Worm (Caenorhabditis elegans) whole organism, midembryonic: ENCODE data around the gene rpc-11.

ENCODE experiments used
- T22C8.4 ChIP-seq: fragments of 200-800 bp; sonication (Bioruptor generic); IDR thresholded peaks from 2 replicates; pipeline ENCODE4 v1.3.6; 2022; ENCODE audit warnings: missing genetic modification characterization, missing compliant biosample characterization
- cog-1 ChIP-seq: sonication (generic microtip); optimal IDR thresholded peaks from 2 replicates; lab custom pipeline; 2016; ENCODE audit warnings: missing genetic modification characterization, missing compliant biosample characterization
- flt-1 ChIP-seq: fragments of 200-800 bp; sonication (Bioruptor generic); IDR thresholded peaks from 2 replicates; pipeline ENCODE4 v1.3.6; 2022; ENCODE audit warnings: missing genetic modification characterization, missing compliant biosample characterization
- klf-2 ChIP-seq: fragments of 200-800 bp; sonication (Bioruptor generic); conservative IDR thresholded peaks from 2 replicates; pipeline ENCODE4 v1.3.6; 2022; ENCODE audit warnings: missing genetic modification reagents, missing genetic modification characterization, missing compliant biosample characterization
- ref-1 ChIP-seq: fragments of 200-800 bp; sonication (Bioruptor generic); conservative IDR thresholded peaks from 2 replicates; pipeline ENCODE4 v1.3.6; 2022; ENCODE audit warnings: missing genetic modification reagents, missing genetic modification characterization, missing compliant biosample characterization
- ztf-23 ChIP-seq: fragments of 200-800 bp; sonication (Bioruptor generic); IDR thresholded peaks from 2 replicates; pipeline ENCODE4 v1.3.6; 2022; ENCODE audit warnings: missing genetic modification reagents, missing genetic modification characterization, missing compliant biosample characterization
- ztf-29 ChIP-seq: fragments of 200-800 bp; sonication (Bioruptor generic); IDR thresholded peaks from 2 replicates; pipeline ENCODE4 v1.3.6; 2022; ENCODE audit warnings: missing genetic modification reagents, missing genetic modification characterization, missing compliant biosample characterization

ce11 chrIV:1405780-1406179, 4.1 kb downstream of the rpc-11 start:
- TF ChIP-seq ztf-23 (GFP tag; lab: Robert Waterston, UW) (no peak), ref-1 (GFP tag; lab: Robert Waterston, UW) (no peak), T22C8.4 (no peak), flt-1 (GFP tag; lab: Robert Waterston, UW) (no peak), klf-2 (GFP tag; lab: Robert Waterston, UW) (no peak), ztf-29 (no peak), cog-1 (tag; lab: Kevin White, UChicago) (no peak)
